Worm (Caenorhabditis elegans) whole organism, L4/young adult: ENCODE data around the gene ZK856.5.

Experiments used
- W03F9.2 ChIP-seq: fragments of 150-350 bp; optimal IDR thresholded peaks from 2 replicates; lab custom pipeline; 2014; ENCODE audit warnings: missing biosample characterization, missing genetic modification characterization
- dao-5 ChIP-seq: sonication (generic microtip); optimal IDR thresholded peaks from 2 replicates; lab custom pipeline; 2016; ENCODE audit warnings: missing genotype, missing genetic modification characterization, moderate library complexity, missing compliant biosample characterization
- him-1 ChIP-seq: sonication (generic microtip); optimal IDR thresholded peaks from 2 replicates; lab custom pipeline; 2016; ENCODE audit warnings: missing genotype, missing genetic modification reagents, missing genetic modification characterization, missing compliant biosample characterization

DNA sequence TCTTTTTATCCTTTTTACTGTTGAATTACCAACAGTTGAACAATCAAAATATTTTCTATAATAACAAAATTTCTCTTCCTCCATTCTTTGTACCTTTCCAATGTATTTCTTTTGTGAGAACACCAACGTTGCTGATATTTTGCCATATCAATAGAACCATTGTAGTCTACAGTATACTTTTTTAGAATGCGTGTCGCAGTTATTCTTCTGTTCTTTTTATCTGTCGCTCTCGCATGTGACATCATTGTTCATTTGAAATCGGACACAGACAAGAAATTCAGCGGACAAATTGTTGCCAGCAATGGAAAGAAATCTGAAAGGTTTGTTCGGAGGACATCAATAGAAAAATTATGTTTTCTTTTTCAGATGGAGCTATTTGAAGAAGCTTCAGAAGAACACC, 12.0 kb upstream of the ZK856.5 start, which contains the start of gene ZK856.7:
- TF ChIP-seq him-1 (tag; lab: Kevin White, UChicago) (no peak), W03F9.2 (tag; lab: Kevin White, UChicago) (no peak), dao-5 (tag; lab: Kevin White, UChicago) (no peak)
